Worm (Caenorhabditis elegans) whole organism, young adult: ENCODE data around the gene clp-2.

ENCODE experiments used
- B0336.3 ChIP-seq: fragments of 200-800 bp; sonication (Bioruptor generic); IDR thresholded peaks from 2 replicates; pipeline ENCODE4 v1.3.6; 2022; ENCODE audit warnings: missing genetic modification characterization, missing compliant biosample characterization
- F23B12.7 ChIP-seq: sonication (generic microtip); optimal IDR thresholded peaks from 2 replicates; lab custom pipeline; 2017; ENCODE audit warnings: missing genetic modification characterization, mild to moderate bottlenecking, missing compliant biosample characterization, antibody characterized with exemption, moderate library complexity; ENCODE audit not compliant: insufficient read depth
- F33H1.4 ChIP-seq: fragments of 200-800 bp; sonication (Bioruptor generic); IDR thresholded peaks from 2 replicates; pipeline ENCODE4 v1.3.6; 2022; ENCODE audit warnings: missing genetic modification reagents, missing genetic modification characterization, missing compliant biosample characterization
- F37B4.10 ChIP-seq: fragments of 200-800 bp; sonication (Bioruptor generic); IDR thresholded peaks from 2 replicates; pipeline ENCODE4 v1.3.6; 2022; ENCODE audit warnings: missing genetic modification characterization, missing compliant biosample characterization
- K12H6.12 ChIP-seq: fragments of 200-800 bp; sonication (Bioruptor generic); optimal IDR thresholded peaks from 2 replicates; lab custom pipeline; 2018; ENCODE audit warnings: mild to moderate bottlenecking, missing genetic modification characterization, missing compliant biosample characterization
- Y56A3A.18 ChIP-seq: fragments of 200-800 bp; sonication (Bioruptor generic); IDR thresholded peaks from 2 replicates; pipeline ENCODE4 v1.3.6; 2022; ENCODE audit warnings: missing genetic modification reagents, missing genetic modification characterization, missing compliant biosample characterization
- ZK185.1 ChIP-seq: sonication (generic microtip); optimal IDR thresholded peaks from 2 replicates; lab custom pipeline; 2016; ENCODE audit warnings: mild to moderate bottlenecking, missing genetic modification characterization, missing compliant biosample characterization; ENCODE audit not compliant: poor library complexity, severe bottlenecking
- akir-1 ChIP-seq: fragments of 200-800 bp; sonication (Bioruptor generic); optimal IDR thresholded peaks from 2 replicates; lab custom pipeline; 2018; ENCODE audit warnings: mild to moderate bottlenecking, missing genetic modification characterization, moderate library complexity, missing compliant biosample characterization
- aptf-2 ChIP-seq: fragments of 200-800 bp; sonication (Bioruptor generic); conservative IDR thresholded peaks from 2 replicates; pipeline ENCODE4 v1.3.6; 2022; ENCODE audit warnings: missing genetic modification reagents, missing genetic modification characterization, missing compliant biosample characterization
- attf-5 ChIP-seq: fragments of 200-800 bp; sonication (Bioruptor generic); optimal IDR thresholded peaks from 2 replicates; lab custom pipeline; 2018; ENCODE audit warnings: mild to moderate bottlenecking, missing genetic modification characterization, missing compliant biosample characterization
- attf-6 ChIP-seq: fragments of 200-800 bp; sonication (Bioruptor generic); IDR thresholded peaks from 2 replicates; pipeline ENCODE4 v1.3.6; 2022; ENCODE audit warnings: missing genetic modification reagents, missing genetic modification characterization, missing compliant biosample characterization
- cebp-1 ChIP-seq, 2 experiments: fragments of 200-800 bp in 1 of 2; sonication (Bioruptor generic) in 1 of 2; sonication (generic microtip) in 1 of 2; IDR thresholded peaks in 1 of 2; optimal IDR thresholded peaks in 1 of 2; 2 replicates each; pipeline versions ENCODE4 v1.3.6 to Lab custom; 2017 to 2022; ENCODE audit warnings: missing compliant biosample characterization in 2 of 2, missing genetic modification characterization in 2 of 2, mild to moderate bottlenecking in 1 of 2, missing genetic modification reagents in 1 of 2, moderate library complexity in 1 of 2
- ceh-27 ChIP-seq: fragments of 200-800 bp; sonication (Bioruptor generic); optimal IDR thresholded peaks from 2 replicates; lab custom pipeline; 2018; ENCODE audit warnings: mild to moderate bottlenecking, missing genetic modification characterization, moderate library complexity, missing compliant biosample characterization
- dox-1 ChIP-seq: fragments of 200-800 bp; sonication (Bioruptor generic); IDR thresholded peaks from 2 replicates; pipeline ENCODE4 v1.3.6; 2022; ENCODE audit warnings: missing genetic modification reagents, missing genetic modification characterization, missing compliant biosample characterization
- dpl-1 ChIP-seq: fragments of 150-350 bp; optimal IDR thresholded peaks from 2 replicates; lab custom pipeline; 2014; ENCODE audit warnings: missing biosample characterization, missing genetic modification reagents, missing genetic modification characterization
- efl-1 ChIP-seq: fragments of 150-350 bp; optimal IDR thresholded peaks from 2 replicates; lab custom pipeline; 2014; ENCODE audit warnings: missing biosample characterization, missing genetic modification reagents, missing genetic modification characterization
- egl-44 ChIP-seq: fragments of 200-800 bp; sonication (Bioruptor generic); IDR thresholded peaks from 2 replicates; pipeline ENCODE4 v1.3.6; 2022; ENCODE audit warnings: missing genetic modification reagents, missing genetic modification characterization, missing compliant biosample characterization
- egrh-3 ChIP-seq: fragments of 200-800 bp; sonication (Bioruptor generic); IDR thresholded peaks from 2 replicates; pipeline ENCODE4 v1.3.6; 2022; ENCODE audit warnings: missing genetic modification reagents, missing genetic modification characterization, missing compliant biosample characterization
- hmg-20 ChIP-seq: fragments of 200-800 bp; sonication (Bioruptor generic); IDR thresholded peaks from 2 replicates; pipeline ENCODE4 v1.3.6; 2022; ENCODE audit warnings: missing genetic modification reagents, missing genetic modification characterization, missing compliant biosample characterization
- let-526 ChIP-seq: fragments of 200-800 bp; sonication (Bioruptor generic); IDR thresholded peaks from 2 replicates; pipeline ENCODE4 v1.3.6; 2022; ENCODE audit warnings: missing genetic modification reagents, missing genetic modification characterization, missing compliant biosample characterization
- let-607 ChIP-seq, 2 experiments: fragments of 200-800 bp in 1 of 2; sonication (Bioruptor generic) in 1 of 2; sonication (generic microtip) in 1 of 2; optimal IDR thresholded peaks; 2 replicates each; lab custom pipeline; 2016 to 2018; ENCODE audit warnings: mild to moderate bottlenecking in 2 of 2, missing compliant biosample characterization in 2 of 2, missing genetic modification characterization in 2 of 2, moderate library complexity in 2 of 2, missing genotype in 1 of 2
- lin-35 ChIP-seq, 3 experiments: fragments of 150-350 bp in 2 of 3; sonication (generic microtip) in 1 of 3; optimal IDR thresholded peaks; 2 replicates each; lab custom pipeline; 2014 to 2018; ENCODE audit warnings: missing biosample characterization in 3 of 3, missing genetic modification characterization in 3 of 3, missing genetic modification reagents in 3 of 3
- lin-40 ChIP-seq: sonication (generic microtip); optimal IDR thresholded peaks from 2 replicates; lab custom pipeline; 2016; ENCODE audit warnings: missing genetic modification characterization, mild to moderate bottlenecking, missing compliant biosample characterization, missing genotype, missing genetic modification reagents
- lin-54 ChIP-seq: fragments of 200-800 bp; sonication (Bioruptor generic); optimal IDR thresholded peaks from 2 replicates; lab custom pipeline; 2018; ENCODE audit warnings: mild to moderate bottlenecking, missing genetic modification characterization, missing compliant biosample characterization
- lsl-1 ChIP-seq: fragments of 200-800 bp; sonication (Bioruptor generic); optimal IDR thresholded peaks from 2 replicates; lab custom pipeline; 2018; ENCODE audit warnings: mild to moderate bottlenecking, missing genetic modification characterization, moderate library complexity, missing compliant biosample characterization
- madf-3 ChIP-seq: fragments of 200-800 bp; sonication (Bioruptor generic); IDR thresholded peaks from 2 replicates; pipeline ENCODE4 v1.3.6; 2022; ENCODE audit warnings: missing genetic modification reagents, missing genetic modification characterization, missing compliant biosample characterization
- madf-6 ChIP-seq: fragments of 200-800 bp; sonication (Bioruptor generic); IDR thresholded peaks from 2 replicates; pipeline ENCODE4 v1.3.6; 2022; ENCODE audit warnings: missing genetic modification reagents, missing genetic modification characterization, missing compliant biosample characterization
- madf-8 ChIP-seq: fragments of 200-800 bp; sonication (Bioruptor generic); conservative IDR thresholded peaks from 2 replicates; pipeline ENCODE4 v1.3.6; 2022; ENCODE audit warnings: missing genetic modification reagents, missing genetic modification characterization, missing compliant biosample characterization
- mcd-1 ChIP-seq: fragments of 200-800 bp; sonication (Bioruptor generic); IDR thresholded peaks from 2 replicates; pipeline ENCODE4 v1.3.6; 2022; ENCODE audit warnings: missing genetic modification reagents, missing genetic modification characterization, missing compliant biosample characterization
- nfya-2 ChIP-seq: fragments of 200-800 bp; sonication (Bioruptor generic); IDR thresholded peaks from 2 replicates; pipeline ENCODE4 v1.3.6; 2022; ENCODE audit warnings: missing genetic modification reagents, missing genetic modification characterization, missing compliant biosample characterization
- nfyb-1 ChIP-seq: fragments of 200-800 bp; sonication (Bioruptor generic); IDR thresholded peaks from 2 replicates; pipeline ENCODE4 v1.3.6; 2022; ENCODE audit warnings: missing genetic modification reagents, missing genetic modification characterization, missing compliant biosample characterization
- nhr-80 ChIP-seq: sonication (generic microtip); optimal IDR thresholded peaks from 2 replicates; lab custom pipeline; 2016; ENCODE audit warnings: missing genetic modification characterization, missing compliant biosample characterization
- pbrm-1 ChIP-seq: fragments of 200-800 bp; sonication (Bioruptor generic); IDR thresholded peaks from 2 replicates; pipeline ENCODE4 v1.3.6; 2022; ENCODE audit warnings: missing genetic modification reagents, missing genetic modification characterization, missing compliant biosample characterization
- rcor-1 ChIP-seq: fragments of 200-800 bp; sonication (Bioruptor generic); IDR thresholded peaks from 2 replicates; pipeline ENCODE4 v1.3.6; 2022; ENCODE audit warnings: missing genetic modification reagents, missing genetic modification characterization, missing compliant biosample characterization
- rec-8 ChIP-seq, 2 experiments: sonication (generic microtip); optimal IDR thresholded peaks; 2 replicates each; lab custom pipeline; 2016; ENCODE audit warnings: mild to moderate bottlenecking in 2 of 2, missing genetic modification characterization in 2 of 2, missing genetic modification reagents in 2 of 2, missing genotype in 2 of 2, missing biosample characterization in 1 of 2, missing compliant biosample characterization in 1 of 2, moderate library complexity in 1 of 2
- repo-1 ChIP-seq: sonication (generic microtip); optimal IDR thresholded peaks from 2 replicates; lab custom pipeline; 2017; ENCODE audit warnings: mild to moderate bottlenecking, missing genetic modification characterization, missing compliant biosample characterization
- rpc-1 ChIP-seq, 2 experiments: fragments of 150-350 bp in 1 of 2; sonication (generic microtip) in 1 of 2; optimal IDR thresholded peaks; 2 replicates each; lab custom pipeline; 2014 to 2018; ENCODE audit warnings: missing biosample characterization in 1 of 2, missing genetic modification characterization in 1 of 2, missing genetic modification reagents in 1 of 2, missing genotype in 1 of 2
- snpc-1.3 ChIP-seq: sonication (generic microtip); optimal IDR thresholded peaks from 2 replicates; lab custom pipeline; 2017; ENCODE audit warnings: missing genetic modification characterization, mild to moderate bottlenecking, missing compliant biosample characterization, antibody characterized with exemption, moderate library complexity, missing genotype, missing genetic modification reagents; ENCODE audit not compliant: insufficient read depth
- snpc-3.4 ChIP-seq: sonication (generic microtip); optimal IDR thresholded peaks from 2 replicates; lab custom pipeline; 2017; ENCODE audit warnings: missing genetic modification characterization, mild to moderate bottlenecking, missing compliant biosample characterization, antibody characterized with exemption, moderate library complexity, missing genotype, missing genetic modification reagents
- snpc-4 ChIP-seq, 5 experiments: fragments of 150-350 bp in 1 of 5; sonication (generic microtip) in 4 of 5; optimal IDR thresholded peaks; 2 replicates each; lab custom pipeline; 2014 to 2018; ENCODE audit warnings: missing genetic modification characterization in 5 of 5, missing biosample characterization in 3 of 5, antibody characterized with exemption in 2 of 5, mild to moderate bottlenecking in 2 of 5, missing compliant biosample characterization in 2 of 5, missing genotype in 2 of 5, moderate library complexity in 2 of 5, missing genetic modification reagents in 1 of 5
- tbp1 ChIP-seq: fragments of 200-800 bp; sonication (Bioruptor generic); optimal IDR thresholded peaks from 2 replicates; lab custom pipeline; 2018; ENCODE audit warnings: mild to moderate bottlenecking, missing genetic modification characterization, missing compliant biosample characterization
- tlf-1 ChIP-seq: fragments of 200-800 bp; sonication (Bioruptor generic); optimal IDR thresholded peaks from 2 replicates; lab custom pipeline; 2018; ENCODE audit warnings: mild to moderate bottlenecking, missing genetic modification characterization, missing compliant biosample characterization
- ztf-18 ChIP-seq: sonication (generic microtip); optimal IDR thresholded peaks from 2 replicates; lab custom pipeline; 2016; ENCODE audit warnings: missing genotype, mild to moderate bottlenecking, missing genetic modification characterization, missing compliant biosample characterization

Gene clp-2

DNA sequence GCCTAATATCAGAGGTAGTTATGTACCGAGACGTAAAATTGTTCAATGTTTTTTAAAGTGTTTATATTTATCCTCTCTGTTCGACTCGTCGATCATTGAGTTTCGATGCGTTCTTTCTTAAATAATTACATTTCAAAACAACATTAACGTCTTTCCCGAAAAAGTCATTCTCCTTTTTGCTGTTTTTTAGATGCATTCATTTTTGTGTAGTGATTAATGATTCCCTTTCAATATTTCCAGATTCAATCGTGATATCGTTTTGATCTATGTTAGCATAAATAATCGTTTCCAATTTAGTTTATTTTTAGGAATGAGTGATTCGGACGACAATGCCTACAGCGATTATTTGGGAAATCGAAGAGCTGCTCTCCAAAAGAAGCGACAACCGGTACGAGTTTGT lies 10.1 kb downstream of the clp-2 start, which contains the start of gene T04A8.8:
T04A8.8 (plus strand) TSS at position 301 of the 400 bp plus-strand sequence.
- TF ChIP-seq nfya-2 (GFP tag; lab: Robert Waterston, UW) (no peak), hmg-20 (no peak), Y56A3A.18 (GFP tag; lab: Robert Waterston, UW) (no peak), F37B4.10 (GFP tag; lab: Robert Waterston, UW) (no peak), madf-8 (GFP tag; lab: Robert Waterston, UW) (no peak), rcor-1 (GFP tag; lab: Robert Waterston, UW) (no peak), snpc-1.3 (tag; lab: Kevin White, UChicago) (no peak)

DNA sequence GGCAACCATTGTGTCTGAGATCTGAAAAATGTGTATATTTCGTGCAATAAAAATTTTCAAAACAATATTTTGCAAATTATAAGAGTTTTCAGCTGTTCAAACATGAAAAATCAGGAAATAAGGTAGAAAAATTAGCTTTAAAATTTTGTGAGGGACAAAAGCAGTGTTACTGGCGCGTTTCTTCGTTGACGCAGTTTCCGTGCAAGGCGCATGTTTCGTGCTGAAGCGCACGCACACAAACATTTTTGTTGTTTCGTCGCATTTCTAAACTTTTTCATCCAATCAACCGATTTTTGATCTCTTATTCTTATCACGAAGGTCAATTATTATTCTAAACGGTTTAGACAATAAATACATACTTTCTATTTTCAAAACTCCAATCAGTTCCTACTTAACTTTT lies 10.5 kb downstream of the clp-2 start, which contains the start of gene nifk-1:
nifk-1 (minus strand) TSS at position 27 of the 400 bp plus-strand sequence.
- peak; percentile 67 for TF ChIP-seq mcd-1 (GFP tag; lab: Robert Waterston, UW)
- TF ChIP-seq ceh-27: no peak
- peak; percentile 95 for TF ChIP-seq ztf-18
- TF ChIP-seq rpc-1 (optimal IDR thresholded peaks at IDR 0.05; lab: Kevin White, UChicago): no peak
- no peak for TF ChIP-seq rpc-1 (tag; optimal IDR thresholded peaks at IDR 0.05; lab: Kevin White, UChicago)
- peak; percentile 55 for TF ChIP-seq lin-40
- no peak for TF ChIP-seq egrh-3 (GFP tag; lab: Robert Waterston, UW)
- TF ChIP-seq let-526: no peak
- TF ChIP-seq akir-1 (GFP tag; lab: Kevin White, UChicago): no peak
- peak in 1 of 2 experiments; percentile 22 for TF ChIP-seq let-607 (tag; optimal IDR thresholded peaks at IDR 0.05; lab: Kevin White, UChicago)
- TF ChIP-seq repo-1: no peak
- TF ChIP-seq rec-8 (tag; optimal IDR thresholded peaks at IDR 0.05; lab: Kevin White, UChicago): no peak
- peak; percentile 84 for TF ChIP-seq dox-1 (GFP tag; lab: Robert Waterston, UW)
- TF ChIP-seq cebp-1 (GFP tag; IDR thresholded peaks at IDR 0.05; lab: Robert Waterston, UW): no peak
- peak; percentile 58 for TF ChIP-seq cebp-1 (tag; optimal IDR thresholded peaks at IDR 0.05; lab: Kevin White, UChicago)
- peak; percentile 44 for TF ChIP-seq F33H1.4 (GFP tag; lab: Robert Waterston, UW)
- peak; percentile 57 for TF ChIP-seq F23B12.7 (tag; lab: Kevin White, UChicago)
- 0 out of 2 replicates have a peak, but pooled peaks have one; percentile 28 for TF ChIP-seq B0336.3
- peak; percentile 73 for TF ChIP-seq lin-54 (GFP tag; lab: Kevin White, UChicago)
- 0 out of 2 replicates have a peak, but pooled peaks have one; percentile 54 for TF ChIP-seq pbrm-1 (GFP tag; lab: Robert Waterston, UW)
- TF ChIP-seq lsl-1 (GFP tag; lab: Kevin White, UChicago): peak; percentile 66
- peak; percentile 22 for TF ChIP-seq K12H6.12 (tag; lab: Kevin White, UChicago)
- TF ChIP-seq snpc-4 (GFP tag; optimal IDR thresholded peaks at IDR 0.05; lab: Kevin White, UChicago): no peak
- peak in 3 of 4 experiments; percentile 28 to 69 (median 68) for TF ChIP-seq snpc-4 (tag; optimal IDR thresholded peaks at IDR 0.05; lab: Kevin White, UChicago)
- TF ChIP-seq lin-35 (GFP tag; optimal IDR thresholded peaks at IDR 0.05; lab: Kevin White, UChicago): peak in 1 of 3 experiments; percentile 47
- TF ChIP-seq tlf-1 (GFP tag; lab: Kevin White, UChicago): peak; percentile 3
- TF ChIP-seq snpc-3.4: peak; percentile 23
- TF ChIP-seq efl-1 (GFP tag; lab: Kevin White, UChicago): peak; percentile 56
- TF ChIP-seq egl-44 (GFP tag; lab: Robert Waterston, UW): no peak
- TF ChIP-seq attf-6 (GFP tag; lab: Robert Waterston, UW): no peak
- peak; percentile 56; the same call in 1 of the 2 replicates for TF ChIP-seq nfyb-1 (GFP tag; lab: Robert Waterston, UW)
- peak; percentile 34 for TF ChIP-seq dpl-1 (GFP tag; lab: Kevin White, UChicago)
- no peak for TF ChIP-seq aptf-2 (GFP tag; lab: Robert Waterston, UW)
- peak; percentile 7 for TF ChIP-seq ZK185.1
- peak; percentile 79 for TF ChIP-seq nhr-80 (tag; lab: Kevin White, UChicago)
- peak; percentile 46 for TF ChIP-seq tbp1 (GFP tag; lab: Kevin White, UChicago)
- peak; percentile 86 for TF ChIP-seq attf-5 (GFP tag; lab: Kevin White, UChicago)
- 0 out of 2 replicates have a peak, but pooled peaks have one; percentile 14 for TF ChIP-seq madf-3 (GFP tag; lab: Robert Waterston, UW)
- TF ChIP-seq madf-6 (GFP tag; lab: Robert Waterston, UW): peak; percentile 65
